Fruit fly (Drosophila melanogaster) whole organism, prepupa: Measurements from ENCODE around the gene MED10.

Experiments
- Blimp-1 ChIP-seq: fragments of 200-800 bp; sonication (Bioruptor generic); optimal IDR thresholded peaks from 3 replicates; lab custom pipeline; 2017; ENCODE audit warnings: missing biosample characterization, missing genetic modification characterization, mild to moderate bottlenecking, moderate library complexity, missing genetic modification reagents
- CG10631 ChIP-seq: fragments of 200-800 bp; sonication (Bioruptor generic); optimal IDR thresholded peaks from 2 replicates; lab custom pipeline; 2016; ENCODE audit warnings: missing biosample characterization, missing genetic modification characterization
- CG10669 ChIP-seq: fragments of 200-800 bp; sonication (Bioruptor generic); optimal IDR thresholded peaks from 3 replicates; lab custom pipeline; 2018; ENCODE audit warnings: missing biosample characterization, mild to moderate bottlenecking, missing genetic modification characterization, moderate library complexity
- CG11294 ChIP-seq: fragments of 200-800 bp; sonication (Bioruptor generic); IDR thresholded peaks from 2 replicates; pipeline ENCODE4 v1.3.6; 2022; ENCODE audit warnings: missing biosample characterization, missing genetic modification characterization
- CG11762 ChIP-seq: fragments of 200-800 bp; sonication (Bioruptor generic); optimal IDR thresholded peaks from 3 replicates; lab custom pipeline; 2016; ENCODE audit warnings: missing biosample characterization, missing genetic modification characterization; ENCODE audit not compliant: insufficient read depth
- CG11902 ChIP-seq: fragments of 200-800 bp; sonication (Bioruptor generic); optimal IDR thresholded peaks from 3 replicates; lab custom pipeline; 2016; ENCODE audit warnings: missing biosample characterization, missing genetic modification characterization
- CG15336 ChIP-seq: fragments of 200-800 bp; sonication (Bioruptor generic); IDR thresholded peaks from 2 replicates; pipeline ENCODE4 v1.3.6; 2022; ENCODE audit warnings: missing biosample characterization, missing genetic modification characterization
- CG1621 ChIP-seq: fragments of 200-800 bp; sonication (Bioruptor generic); optimal IDR thresholded peaks from 3 replicates; lab custom pipeline; 2018; ENCODE audit warnings: missing biosample characterization, mild to moderate bottlenecking, missing genetic modification characterization
- CG16779 ChIP-seq: fragments of 200-800 bp; sonication (Bioruptor generic); optimal IDR thresholded peaks from 3 replicates; lab custom pipeline; 2017; ENCODE audit warnings: missing biosample characterization, mild to moderate bottlenecking, missing genetic modification characterization
- CG3032 ChIP-seq: fragments of 200-800 bp; optimal IDR thresholded peaks from 2 replicates; lab custom pipeline; 2019; ENCODE audit warnings: missing biosample characterization, mild to moderate bottlenecking, missing genetic modification characterization, moderate library complexity
- CG32006 ChIP-seq: fragments of 200-800 bp; sonication (Bioruptor generic); optimal IDR thresholded peaks from 3 replicates; lab custom pipeline; 2017; ENCODE audit warnings: missing biosample characterization, mild to moderate bottlenecking, missing genetic modification characterization
- CG34406 ChIP-seq: fragments of 200-800 bp; sonication (Bioruptor generic); optimal IDR thresholded peaks from 3 replicates; lab custom pipeline; 2016; ENCODE audit warnings: missing biosample characterization, missing genetic modification characterization
- CG4318 ChIP-seq: fragments of 200-800 bp; sonication (Bioruptor generic); optimal IDR thresholded peaks from 3 replicates; lab custom pipeline; 2017; ENCODE audit warnings: missing biosample characterization, mild to moderate bottlenecking, missing genetic modification characterization
- CG6163 ChIP-seq: fragments of 200-800 bp; sonication (Bioruptor generic); IDR thresholded peaks from 3 replicates; pipeline ENCODE4 v1.3.6; 2022; ENCODE audit warnings: missing biosample characterization, missing genetic modification characterization
- CG6792 ChIP-seq: fragments of 200-800 bp; sonication (Bioruptor generic); optimal IDR thresholded peaks from 3 replicates; lab custom pipeline; 2016; ENCODE audit warnings: missing biosample characterization, missing genetic modification characterization
- CG6808 ChIP-seq: fragments of 200-800 bp; sonication (Bioruptor generic); optimal IDR thresholded peaks from 3 replicates; lab custom pipeline; 2017; ENCODE audit warnings: missing biosample characterization, missing genetic modification characterization, mild to moderate bottlenecking, moderate library complexity, missing genetic modification reagents
- CG6854 ChIP-seq: fragments of 200-800 bp; sonication (Bioruptor generic); optimal IDR thresholded peaks from 2 replicates; lab custom pipeline; 2017; ENCODE audit warnings: missing biosample characterization, mild to moderate bottlenecking, missing genetic modification characterization
- CG8119 ChIP-seq: fragments of 200-800 bp; sonication (Bioruptor generic); IDR thresholded peaks from 3 replicates; pipeline ENCODE4 v1.3.6; 2022; ENCODE audit warnings: missing biosample characterization, missing genetic modification characterization
- Eip75B ChIP-seq: fragments of 200-800 bp; sonication (Bioruptor generic); optimal IDR thresholded peaks from 3 replicates; lab custom pipeline; 2016; ENCODE audit warnings: missing biosample characterization, missing genetic modification characterization
- Eip78C ChIP-seq: fragments of 200-800 bp; sonication (Bioruptor generic); peaks from one replicate; lab custom pipeline; 2016; ENCODE audit warnings: missing biosample characterization, missing genetic modification characterization
- Eip93F ChIP-seq: fragments of 200-800 bp; sonication (Bioruptor generic); optimal IDR thresholded peaks from 2 replicates; lab custom pipeline; 2016; ENCODE audit warnings: missing biosample characterization, mild to moderate bottlenecking, missing genetic modification characterization
- Ets21C ChIP-seq: fragments of 200-800 bp; sonication (Bioruptor generic); optimal IDR thresholded peaks from 3 replicates; lab custom pipeline; 2016; ENCODE audit warnings: missing biosample characterization, missing genetic modification characterization
- Ets96B ChIP-seq: fragments of 200-800 bp; optimal IDR thresholded peaks from 2 replicates; lab custom pipeline; 2019; ENCODE audit warnings: missing biosample characterization, mild to moderate bottlenecking, missing genetic modification characterization, moderate library complexity
- Gug ChIP-seq: fragments of 200-800 bp; sonication (Bioruptor generic); IDR thresholded peaks from 2 replicates; pipeline ENCODE4 v1.3.6; 2022; ENCODE audit warnings: missing biosample characterization, missing genetic modification characterization
- Hr39 ChIP-seq: fragments of 200-800 bp; sonication (Bioruptor generic); optimal IDR thresholded peaks from 2 replicates; lab custom pipeline; 2016; ENCODE audit warnings: missing biosample characterization, missing genetic modification characterization
- Hr4 ChIP-seq: fragments of 200-800 bp; sonication (Bioruptor generic); optimal IDR thresholded peaks from 3 replicates; lab custom pipeline; 2016; ENCODE audit warnings: missing biosample characterization, missing genetic modification characterization
- Lpt ChIP-seq: fragments of 200-800 bp; sonication (Bioruptor generic); optimal IDR thresholded peaks from 3 replicates; lab custom pipeline; 2016; ENCODE audit warnings: missing biosample characterization, missing genetic modification characterization
- Met ChIP-seq: fragments of 200-800 bp; sonication (Bioruptor generic); optimal IDR thresholded peaks from 3 replicates; lab custom pipeline; 2016; ENCODE audit warnings: missing biosample characterization, missing genetic modification characterization
- Sox102F ChIP-seq: fragments of 200-800 bp; sonication (Bioruptor generic); optimal IDR thresholded peaks from 2 replicates; lab custom pipeline; 2016; ENCODE audit warnings: missing biosample characterization, mild to moderate bottlenecking, missing genetic modification characterization
- Sox14 ChIP-seq: fragments of 200-800 bp; sonication (Bioruptor generic); optimal IDR thresholded peaks from 3 replicates; lab custom pipeline; 2016; ENCODE audit warnings: missing biosample characterization, missing genetic modification characterization
- Sox15 ChIP-seq: fragments of 200-800 bp; sonication (Bioruptor generic); optimal IDR thresholded peaks from 3 replicates; lab custom pipeline; 2016; ENCODE audit warnings: missing biosample characterization, missing genetic modification characterization
- acj6 ChIP-seq: fragments of 200-800 bp; sonication (Bioruptor generic); optimal IDR thresholded peaks from 3 replicates; lab custom pipeline; 2016; ENCODE audit warnings: missing biosample characterization, missing genetic modification characterization
- cyc ChIP-seq: fragments of 200-800 bp; sonication (Bioruptor generic); optimal IDR thresholded peaks from 3 replicates; lab custom pipeline; 2016; ENCODE audit warnings: missing biosample characterization, missing genetic modification characterization
- dac ChIP-seq: fragments of 200-800 bp; sonication (Bioruptor generic); optimal IDR thresholded peaks from 2 replicates; lab custom pipeline; 2017; ENCODE audit warnings: missing biosample characterization, mild to moderate bottlenecking, missing genetic modification characterization
- dsx ChIP-seq: fragments of 200-800 bp; optimal IDR thresholded peaks from 3 replicates; lab custom pipeline; 2019; ENCODE audit warnings: missing biosample characterization, mild to moderate bottlenecking, missing genetic modification characterization, moderate library complexity; ENCODE audit not compliant: poor library complexity, severe bottlenecking
- esn ChIP-seq: fragments of 200-800 bp; sonication (Bioruptor generic); optimal IDR thresholded peaks from 2 replicates; lab custom pipeline; 2016; ENCODE audit warnings: missing biosample characterization, mild to moderate bottlenecking, missing genetic modification characterization, moderate library complexity
- fd59A ChIP-seq: fragments of 200-800 bp; sonication (Bioruptor generic); optimal IDR thresholded peaks from 2 replicates; lab custom pipeline; 2017; ENCODE audit warnings: missing biosample characterization, mild to moderate bottlenecking, missing genetic modification characterization, missing genetic modification reagents
- fkh ChIP-seq: fragments of 200-800 bp; sonication (Bioruptor generic); optimal IDR thresholded peaks from 3 replicates; lab custom pipeline; 2017; ENCODE audit warnings: missing biosample characterization, mild to moderate bottlenecking, missing genetic modification characterization, moderate library complexity
- net ChIP-seq: fragments of 200-800 bp; sonication (Bioruptor generic); optimal IDR thresholded peaks from 3 replicates; lab custom pipeline; 2016; ENCODE audit warnings: missing biosample characterization, missing genetic modification characterization
- salr ChIP-seq, 2 experiments: fragments of 200-800 bp; sonication (Bioruptor generic); optimal IDR thresholded peaks; 3 replicates each; lab custom pipeline; 2016 to 2018; ENCODE audit warnings: missing biosample characterization in 2 of 2, missing genetic modification characterization in 2 of 2, mild to moderate bottlenecking in 1 of 2
- spab ChIP-seq: fragments of 200-800 bp; sonication (Bioruptor generic); optimal IDR thresholded peaks from 2 replicates; lab custom pipeline; 2017; ENCODE audit warnings: missing biosample characterization, mild to moderate bottlenecking, missing genetic modification characterization, missing genetic modification reagents
- ss ChIP-seq, 2 experiments: fragments of 200-800 bp; sonication (Bioruptor generic); optimal IDR thresholded peaks; 2 replicates in 1 of 2; 3 replicates in 1 of 2; lab custom pipeline; 2017 to 2018; ENCODE audit warnings: mild to moderate bottlenecking in 2 of 2, missing biosample characterization in 2 of 2, missing genetic modification characterization in 2 of 2, moderate library complexity in 1 of 2
- svp ChIP-seq: fragments of 200-800 bp; sonication (Bioruptor generic); peaks from one replicate; lab custom pipeline; 2016; ENCODE audit warnings: missing biosample characterization, missing genetic modification characterization
- vri ChIP-seq: fragments of 200-800 bp; sonication (Bioruptor generic); optimal IDR thresholded peaks from 3 replicates; lab custom pipeline; 2016; ENCODE audit warnings: missing biosample characterization, mild to moderate bottlenecking, missing genetic modification characterization

Gene MED10

DNA sequence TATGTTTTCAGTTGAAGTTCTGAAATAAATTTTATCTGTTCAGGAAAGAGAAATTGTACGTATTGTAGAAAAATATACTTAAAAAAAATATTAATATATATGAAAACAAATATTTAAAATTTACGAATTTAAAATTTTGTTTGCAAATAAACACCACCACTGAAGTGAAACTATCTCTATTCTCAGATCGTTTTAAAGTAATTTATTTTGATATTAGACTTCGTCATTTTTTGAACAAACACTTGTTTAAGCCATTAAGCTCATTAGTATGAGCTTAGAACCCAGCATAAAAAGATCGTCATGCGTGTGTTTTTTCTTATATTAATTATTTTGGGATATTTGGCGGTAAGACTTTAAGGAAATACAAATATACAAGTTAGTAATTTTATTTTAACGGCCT lies 33.0 kb upstream of the MED10 start, which contains the start of gene CG33688:
TSS of gene CG33688 (plus strand) at position 301 of the 400 bp plus-strand sequence.
- no peak for TF ChIP-seq fd59A (GFP tag; lab: Kevin White, UChicago)
- TF ChIP-seq Sox102F (GFP tag; lab: Kevin White, UChicago): no peak
- no peak for TF ChIP-seq CG8119
- TF ChIP-seq Hr39: no peak
- no peak for TF ChIP-seq CG32006 (GFP tag; lab: Kevin White, UChicago)
- TF ChIP-seq Eip78C (GFP tag; lab: Kevin White, UChicago): no peak
- no peak for TF ChIP-seq Ets21C (GFP tag; lab: Kevin White, UChicago)
- no peak for TF ChIP-seq dac (GFP tag; lab: Kevin White, UChicago)
- no peak for TF ChIP-seq CG3032 (tag; lab: Kevin White, UChicago)
- TF ChIP-seq Eip75B (GFP tag; lab: Kevin White, UChicago): no peak
- no peak for TF ChIP-seq CG6854
- TF ChIP-seq Sox14 (GFP tag; lab: Kevin White, UChicago): no peak
- no peak for TF ChIP-seq fkh (GFP tag; lab: Kevin White, UChicago)
- no peak for TF ChIP-seq CG4318 (GFP tag; lab: Kevin White, UChicago)
- TF ChIP-seq Gug: no peak
- TF ChIP-seq CG6808 (GFP tag; lab: Kevin White, UChicago): no peak
- no peak for TF ChIP-seq spab (GFP tag; lab: Kevin White, UChicago)
- no peak for TF ChIP-seq Ets96B (tag; lab: Kevin White, UChicago)
- TF ChIP-seq cyc (GFP tag; lab: Kevin White, UChicago): no peak
- TF ChIP-seq CG34406 (GFP tag; lab: Kevin White, UChicago): no peak

DNA sequence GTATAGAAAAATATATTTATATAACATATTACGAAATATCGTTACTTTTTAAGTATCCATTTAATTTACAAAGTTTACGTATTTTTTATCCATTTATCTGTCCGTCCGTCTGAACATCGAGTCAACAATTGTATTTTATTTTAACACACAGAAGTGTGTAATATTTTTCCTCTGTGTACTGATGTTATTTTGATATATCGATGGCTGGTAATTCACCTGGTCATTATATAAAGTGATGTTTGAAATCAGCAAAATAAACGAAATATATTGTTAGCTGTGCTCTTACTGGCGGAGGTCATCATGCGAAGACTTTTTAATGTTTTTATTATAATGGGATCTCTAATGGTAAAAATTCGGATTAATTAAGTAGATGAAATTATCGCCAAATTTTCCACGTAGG lies 32.0 kb upstream of the MED10 start, which contains the start of gene CG33689:
TSS of gene CG33689 (plus strand) at position 301 of the 400 bp plus-strand sequence.
- peak; percentile 19 for TF ChIP-seq svp (GFP tag; lab: Kevin White, UChicago)
- no peak for TF ChIP-seq Eip78C (GFP tag; lab: Kevin White, UChicago)
- TF ChIP-seq, all 60 proteins: peak for 1

DNA sequence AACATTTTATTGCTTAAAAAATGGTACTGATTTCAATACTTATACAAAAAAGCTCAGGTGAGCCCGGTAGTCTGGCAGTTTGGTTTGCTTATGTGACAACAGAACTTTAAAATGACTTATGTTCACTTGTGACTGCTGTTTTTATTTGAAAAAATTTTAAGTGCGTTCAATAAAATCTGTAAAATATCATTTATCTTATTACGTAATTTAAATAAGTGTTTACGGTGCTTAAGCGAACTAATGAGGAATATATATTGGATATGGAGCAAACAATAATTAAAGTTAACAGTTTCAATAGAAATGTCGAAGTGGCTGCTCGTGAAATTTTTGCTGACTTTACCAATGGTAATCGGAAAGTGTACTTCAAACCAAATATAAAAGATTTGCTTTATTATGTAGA lies 30.9 kb upstream of the MED10 start, which contains the start of gene dls:
TSS of gene dls (plus strand) at position 301 of the 400 bp plus-strand sequence.
- TF ChIP-seq dsx (GFP tag; lab: Kevin White, UChicago) (no peak), vri (GFP tag; lab: Kevin White, UChicago) (no peak), CG6163 (GFP tag; lab: Robert Waterston, UW) (no peak), CG10631 (GFP tag; lab: Kevin White, UChicago) (no peak), CG6792 (GFP tag; lab: Kevin White, UChicago) (no peak), Blimp-1 (GFP tag; lab: Kevin White, UChicago) (no peak), salr (GFP tag; optimal IDR thresholded peaks at IDR 0.05; lab: Kevin White, UChicago) (no peak), CG1621 (no peak), CG32006 (GFP tag; lab: Kevin White, UChicago) (no peak), Met (no peak)
- TF ChIP-seq, all 60 proteins: peak for 0

DNA sequence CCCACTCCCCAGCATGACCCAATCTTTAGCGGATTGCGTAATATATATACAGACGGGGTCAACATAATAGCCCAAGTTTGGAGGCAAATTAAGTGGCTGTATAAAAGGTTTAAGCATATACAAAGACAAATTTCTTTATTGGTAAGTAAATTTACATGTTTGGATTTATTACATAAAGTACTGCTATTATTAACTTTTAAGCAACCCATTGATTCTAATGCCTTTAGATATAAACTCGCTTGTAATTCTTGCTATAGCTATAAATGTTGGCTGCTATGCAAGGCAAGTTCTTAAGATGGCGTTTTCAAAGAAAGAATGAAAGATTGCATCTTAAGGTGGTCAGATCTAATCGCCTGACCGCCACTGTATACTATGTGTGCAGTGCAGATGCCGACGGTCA lies 29.3 kb upstream of the MED10 start:
- TF ChIP-seq Lpt (GFP tag; lab: Kevin White, UChicago) (no peak), esn (GFP tag; lab: Kevin White, UChicago) (peak; percentile 57), fkh (GFP tag; lab: Kevin White, UChicago) (no peak), CG11294 (GFP tag; lab: Robert Waterston, UW) (no peak), CG11762 (no peak), CG16779 (tag; lab: Kevin White, UChicago) (no peak), CG11902 (GFP tag; lab: Kevin White, UChicago) (peak; percentile 0), CG6854 (no peak), Sox14 (GFP tag; lab: Kevin White, UChicago) (peak; percentile 56), Hr4 (GFP tag; lab: Kevin White, UChicago) (peak; percentile 16), CG6792 (GFP tag; lab: Kevin White, UChicago) (peak; percentile 23), Sox102F (GFP tag; lab: Kevin White, UChicago) (peak; percentile 56), Eip93F (GFP tag; lab: Kevin White, UChicago) (peak; percentile 12), Hr39 (peak; percentile 58), svp (GFP tag; lab: Kevin White, UChicago) (peak; percentile 83), Sox15 (GFP tag; lab: Kevin White, UChicago) (peak; percentile 10), net (GFP tag; lab: Kevin White, UChicago) (peak; percentile 3), ss (GFP tag; optimal IDR thresholded peaks at IDR 0.05; lab: Kevin White, UChicago) (peak; percentile 12 to 40), acj6 (GFP tag; lab: Kevin White, UChicago) (peak; percentile 50), CG15336 (GFP tag; lab: Robert Waterston, UW) (0 out of 2 replicates have a peak, but pooled peaks have one; percentile 35), Eip78C (GFP tag; lab: Kevin White, UChicago) (peak; percentile 92), salr (GFP tag; optimal IDR thresholded peaks at IDR 0.05; lab: Kevin White, UChicago) (no peak), CG10669 (GFP tag; lab: Kevin White, UChicago) (peak; percentile 52), CG32006 (GFP tag; lab: Kevin White, UChicago) (peak; percentile 46)
